Fruit fly (Drosophila melanogaster) whole organism, embryonic: ENCODE results near the gene CG15282.

ENCODE experiments used
- Abd-B ChIP-seq: fragments of 200-800 bp; sonication (Bioruptor generic); optimal IDR thresholded peaks from 2 replicates; lab custom pipeline; 2018; ENCODE audit warnings: missing biosample characterization, mild to moderate bottlenecking, missing genetic modification characterization, moderate library complexity
- B-H1 ChIP-seq: fragments of 200-800 bp; sonication (Bioruptor generic); IDR thresholded peaks from 3 replicates; pipeline ENCODE4 v1.3.6; 2022; ENCODE audit warnings: missing biosample characterization, missing genetic modification characterization
- Blimp-1 ChIP-seq: fragments of 200-800 bp; sonication (Bioruptor generic); optimal IDR thresholded peaks from 3 replicates; lab custom pipeline; 2018; ENCODE audit warnings: missing biosample characterization, missing genetic modification characterization, mild to moderate bottlenecking, moderate library complexity, missing genetic modification reagents
- Bteb2 ChIP-seq: fragments of 200-800 bp; sonication (Bioruptor generic); optimal IDR thresholded peaks from 2 replicates; lab custom pipeline; 2016; ENCODE audit warnings: missing biosample characterization, missing genetic modification characterization
- C15 ChIP-seq: fragments of 200-800 bp; sonication (Bioruptor generic); IDR thresholded peaks from 3 replicates; pipeline ENCODE4 v1.3.6; 2022; ENCODE audit warnings: missing biosample characterization, missing genetic modification characterization
- CG1024 ChIP-seq: fragments of 200-800 bp; sonication (Bioruptor generic); IDR thresholded peaks from 2 replicates; pipeline ENCODE4 v1.3.6; 2022; ENCODE audit warnings: missing biosample characterization, missing genetic modification characterization
- CG10267 ChIP-seq: fragments of 200-800 bp; sonication (Bioruptor generic); optimal IDR thresholded peaks from 2 replicates; lab custom pipeline; 2018; ENCODE audit warnings: missing biosample characterization, mild to moderate bottlenecking, missing genetic modification characterization, moderate library complexity
- CG11398 ChIP-seq: fragments of 200-800 bp; sonication (Bioruptor generic); optimal IDR thresholded peaks from 2 replicates; lab custom pipeline; 2016; ENCODE audit warnings: missing biosample characterization, missing genetic modification characterization
- CG12219 ChIP-seq: fragments of 200-800 bp; sonication (Bioruptor generic); optimal IDR thresholded peaks from 3 replicates; lab custom pipeline; 2018; ENCODE audit warnings: missing biosample characterization, mild to moderate bottlenecking, missing genetic modification characterization
- CG15514 ChIP-seq: fragments of 200-800 bp; sonication (Bioruptor generic); optimal IDR thresholded peaks from 3 replicates; lab custom pipeline; 2017; ENCODE audit warnings: missing biosample characterization, missing genetic modification characterization, mild to moderate bottlenecking, moderate library complexity, missing genetic modification reagents
- CG17829 ChIP-seq: fragments of 200-800 bp; optimal IDR thresholded peaks from 2 replicates; lab custom pipeline; 2019; ENCODE audit warnings: missing biosample characterization, mild to moderate bottlenecking, missing genetic modification characterization, moderate library complexity
- CG18476 ChIP-seq: fragments of 200-800 bp; sonication (Bioruptor generic); optimal IDR thresholded peaks from 2 replicates; lab custom pipeline; 2016; ENCODE audit warnings: missing biosample characterization, mild to moderate bottlenecking, missing genetic modification characterization
- CG2199 ChIP-seq: fragments of 200-800 bp; sonication (Bioruptor generic); IDR thresholded peaks from 3 replicates; pipeline ENCODE4 v1.3.6; 2022; ENCODE audit warnings: missing biosample characterization, missing genetic modification characterization
- CG30431 ChIP-seq: fragments of 200-800 bp; sonication (Bioruptor generic); optimal IDR thresholded peaks from 2 replicates; lab custom pipeline; 2017; ENCODE audit warnings: missing biosample characterization, missing genetic modification characterization
- CG31365 ChIP-seq: fragments of 200-800 bp; sonication (Bioruptor generic); optimal IDR thresholded peaks from 2 replicates; lab custom pipeline; 2018; ENCODE audit warnings: missing biosample characterization, mild to moderate bottlenecking, missing genetic modification characterization
- CG31441 ChIP-seq: fragments of 200-800 bp; sonication (Bioruptor generic); IDR thresholded peaks from 2 replicates; pipeline ENCODE4 v1.3.6; 2022; ENCODE audit warnings: missing biosample characterization, missing genetic modification characterization
- CG32767 ChIP-seq: fragments of 200-800 bp; sonication (Bioruptor generic); IDR thresholded peaks from 2 replicates; pipeline ENCODE4 v1.3.6; 2022; ENCODE audit warnings: missing biosample characterization, missing genetic modification characterization
- CG3281 ChIP-seq: fragments of 200-800 bp; sonication (Bioruptor generic); optimal IDR thresholded peaks from 3 replicates; lab custom pipeline; 2017; ENCODE audit warnings: missing biosample characterization, mild to moderate bottlenecking, missing genetic modification characterization
- CG33557 ChIP-seq: fragments of 200-800 bp; sonication (Bioruptor generic); optimal IDR thresholded peaks from 2 replicates; lab custom pipeline; 2019; ENCODE audit warnings: missing biosample characterization, mild to moderate bottlenecking, missing genetic modification characterization, moderate library complexity
- CG4820 ChIP-seq: fragments of 200-800 bp; sonication (Bioruptor generic); optimal IDR thresholded peaks from 3 replicates; lab custom pipeline; 2016; ENCODE audit warnings: missing biosample characterization, missing genetic modification characterization
- CG4854 ChIP-seq: fragments of 200-800 bp; sonication (Bioruptor generic); optimal IDR thresholded peaks from 2 replicates; lab custom pipeline; 2016; ENCODE audit warnings: missing biosample characterization, missing genetic modification characterization, inconsistent platforms
- CG7987 ChIP-seq: fragments of 200-800 bp; sonication (Bioruptor generic); optimal IDR thresholded peaks from 2 replicates; lab custom pipeline; 2018; ENCODE audit warnings: missing biosample characterization, mild to moderate bottlenecking, missing genetic modification characterization, moderate library complexity
- CG8281 ChIP-seq: fragments of 200-800 bp; sonication (Bioruptor generic); optimal IDR thresholded peaks from 2 replicates; lab custom pipeline; 2018; ENCODE audit warnings: missing biosample characterization, mild to moderate bottlenecking, missing genetic modification characterization, moderate library complexity
- CG8290 ChIP-seq, 3 experiments: fragments of 200-800 bp; sonication (Bioruptor generic); optimal IDR thresholded peaks; 2 replicates each; lab custom pipeline; 2016 to 2019; ENCODE audit warnings: missing biosample characterization in 3 of 3, missing genetic modification characterization in 3 of 3, mild to moderate bottlenecking in 2 of 3, moderate library complexity in 1 of 3
- CG9437 ChIP-seq: fragments of 200-800 bp; sonication (Bioruptor generic); optimal IDR thresholded peaks from 2 replicates; lab custom pipeline; 2018; ENCODE audit warnings: missing biosample characterization, mild to moderate bottlenecking, missing genetic modification characterization
- CG9797 ChIP-seq: fragments of 200-800 bp; sonication (Bioruptor generic); optimal IDR thresholded peaks from 3 replicates; lab custom pipeline; 2018; ENCODE audit warnings: missing biosample characterization, mild to moderate bottlenecking, missing genetic modification characterization
- CG9876 ChIP-seq: fragments of 200-800 bp; sonication (Bioruptor generic); optimal IDR thresholded peaks from 2 replicates; lab custom pipeline; 2016; ENCODE audit warnings: missing biosample characterization, missing genetic modification characterization
- Fer3 ChIP-seq: fragments of 200-800 bp; sonication (Bioruptor generic); optimal IDR thresholded peaks from 2 replicates; lab custom pipeline; 2018; ENCODE audit warnings: missing biosample characterization, mild to moderate bottlenecking, missing genetic modification characterization, moderate library complexity
- GATAe ChIP-seq: fragments of 200-800 bp; sonication (Bioruptor generic); conservative IDR thresholded peaks from 2 replicates; pipeline ENCODE4 v1.3.6; 2022; ENCODE audit warnings: missing biosample characterization, missing genetic modification characterization
- HHEX ChIP-seq: fragments of 200-800 bp; sonication (Bioruptor generic); optimal IDR thresholded peaks from 3 replicates; lab custom pipeline; 2017; ENCODE audit warnings: missing biosample characterization, mild to moderate bottlenecking, missing genetic modification characterization, missing genetic modification reagents
- Poxn ChIP-seq: fragments of 200-800 bp; sonication (Bioruptor generic); IDR thresholded peaks from 2 replicates; pipeline ENCODE4 v1.3.6; 2022; ENCODE audit warnings: missing biosample characterization, missing genetic modification characterization
- Six4 ChIP-seq: fragments of 200-800 bp; sonication (Bioruptor generic); optimal IDR thresholded peaks from 2 replicates; lab custom pipeline; 2016; ENCODE audit warnings: missing biosample characterization, missing genetic modification characterization
- Stat92E ChIP-seq, 3 experiments: fragments of >200 bp in 2 of 3; fragments of 200-800 bp in 1 of 3; sonication (Bioruptor generic) in 1 of 3; optimal IDR thresholded peaks; 2 replicates each; lab custom pipeline; 2017 to 2019; ENCODE audit warnings: missing biosample characterization in 3 of 3, missing genetic modification characterization in 3 of 3, mild to moderate bottlenecking in 1 of 3, moderate library complexity in 1 of 3
- Xrp1 ChIP-seq: fragments of 200-800 bp; sonication (Bioruptor generic); IDR thresholded peaks from 2 replicates; pipeline ENCODE4 v1.3.6; 2022; ENCODE audit warnings: missing biosample characterization, missing genetic modification characterization
- abd-A ChIP-seq: fragments of 200-800 bp; sonication (Bioruptor generic); optimal IDR thresholded peaks from 3 replicates; lab custom pipeline; 2019; ENCODE audit warnings: missing biosample characterization, mild to moderate bottlenecking, missing genetic modification characterization, moderate library complexity
- al ChIP-seq: fragments of 200-800 bp; sonication (Bioruptor generic); IDR thresholded peaks from 2 replicates; pipeline ENCODE4 v1.3.6; 2022; ENCODE audit warnings: missing biosample characterization, missing genetic modification characterization
- ap ChIP-seq: fragments of 200-800 bp; sonication (Bioruptor generic); IDR thresholded peaks from 2 replicates; pipeline ENCODE4 v1.3.6; 2022; ENCODE audit warnings: missing biosample characterization, missing genetic modification characterization
- cas ChIP-seq: fragments of 200-800 bp; sonication (Bioruptor generic); IDR thresholded peaks from 2 replicates; pipeline ENCODE4 v1.3.6; 2022; ENCODE audit warnings: missing biosample characterization, missing genetic modification characterization
- disco-r ChIP-seq: fragments of 200-800 bp; sonication (Bioruptor generic); optimal IDR thresholded peaks from 2 replicates; lab custom pipeline; 2016; ENCODE audit warnings: missing biosample characterization, missing genetic modification characterization
- dmrt11E ChIP-seq: fragments of 200-800 bp; sonication (Bioruptor generic); optimal IDR thresholded peaks from 3 replicates; lab custom pipeline; 2018; ENCODE audit warnings: missing biosample characterization, mild to moderate bottlenecking, missing genetic modification characterization, moderate library complexity
- dpn ChIP-seq, 2 experiments: fragments of 200-800 bp; sonication (Bioruptor generic); optimal IDR thresholded peaks; 3 replicates each; lab custom pipeline; 2016; ENCODE audit warnings: missing biosample characterization in 2 of 2, missing genetic modification characterization in 2 of 2
- eyg ChIP-seq: fragments of 200-800 bp; sonication (Bioruptor generic); optimal IDR thresholded peaks from 3 replicates; lab custom pipeline; 2016; ENCODE audit warnings: missing biosample characterization, missing genetic modification characterization
- ham ChIP-seq: fragments of 200-800 bp; sonication (Bioruptor generic); IDR thresholded peaks from 2 replicates; pipeline ENCODE4 v1.3.6; 2022; ENCODE audit warnings: missing biosample characterization, missing genetic modification characterization
- jigr1 ChIP-seq: fragments of 200-800 bp; sonication (Bioruptor generic); IDR thresholded peaks from 3 replicates; pipeline ENCODE4 v1.3.6; 2022; ENCODE audit warnings: missing biosample characterization, missing genetic modification characterization
- kay ChIP-seq: fragments of 200-800 bp; sonication (Bioruptor generic); optimal IDR thresholded peaks from 2 replicates; lab custom pipeline; 2016; ENCODE audit warnings: missing biosample characterization, missing genetic modification characterization
- lola ChIP-seq, 3 experiments: fragments of >200 bp in 2 of 3; fragments of 200-800 bp in 1 of 3; sonication (Bioruptor generic) in 1 of 3; optimal IDR thresholded peaks; 2 replicates each; lab custom pipeline; 2017 to 2019; ENCODE audit warnings: missing biosample characterization in 3 of 3, missing genetic modification characterization in 3 of 3, mild to moderate bottlenecking in 1 of 3, moderate library complexity in 1 of 3
- prd ChIP-seq, 3 experiments: fragments of >200 bp in 2 of 3; fragments of 200-800 bp in 1 of 3; sonication (Bioruptor generic) in 1 of 3; optimal IDR thresholded peaks in 2 of 3; IDR thresholded peaks in 1 of 3; 2 replicates in 2 of 3; 3 replicates in 1 of 3; pipeline versions ENCODE4 v1.3.6 to Lab custom; 2017 to 2022; ENCODE audit warnings: missing biosample characterization in 1 of 3, missing genetic modification characterization in 1 of 3
- sug ChIP-seq: fragments of 200-800 bp; optimal IDR thresholded peaks from 2 replicates; lab custom pipeline; 2019; ENCODE audit warnings: missing biosample characterization, mild to moderate bottlenecking, missing genetic modification characterization, moderate library complexity
- wdn ChIP-seq: fragments of 200-800 bp; sonication (Bioruptor generic); IDR thresholded peaks from 2 replicates; pipeline ENCODE4 v1.3.6; 2022; ENCODE audit warnings: missing biosample characterization, missing genetic modification characterization
- zfh2 ChIP-seq: fragments of 200-800 bp; sonication (Bioruptor generic); optimal IDR thresholded peaks from 2 replicates; lab custom pipeline; 2016; ENCODE audit warnings: missing biosample characterization, missing genetic modification characterization

CG15282 gene

DNA sequence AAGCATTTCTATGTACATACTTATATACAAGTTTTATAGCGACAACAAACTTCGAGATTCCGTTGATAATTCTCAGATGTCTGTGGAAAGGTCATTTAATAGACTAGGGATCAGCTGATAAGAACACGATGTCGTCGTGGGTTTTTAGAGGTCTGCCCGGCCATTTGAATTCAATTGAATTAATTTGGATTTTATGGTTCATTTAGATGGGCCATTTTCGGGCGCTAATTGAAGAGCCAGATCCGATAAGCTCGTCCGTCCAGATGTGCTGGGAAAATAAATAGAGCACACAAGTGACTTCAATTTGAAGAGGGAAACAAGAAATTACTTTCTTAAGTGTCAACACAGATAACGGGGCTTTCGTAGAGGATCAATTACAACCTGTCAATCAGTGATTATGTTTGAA lies 38.7 kb upstream of the CG15282 start (continued):
- TF ChIP-seq CG31365 (no peak), GATAe (GFP tag; lab: Robert Waterston, UW) (no peak), CG8281 (tag; lab: Kevin White, UChicago) (peak; percentile 8), CG9437 (GFP tag; lab: Kevin White, UChicago) (no peak), al (GFP tag; lab: Robert Waterston, UW) (no peak), zfh2 (GFP tag; lab: Kevin White, UChicago) (no peak), CG9876 (GFP tag; lab: Kevin White, UChicago) (no peak), B-H1 (GFP tag; lab: Robert Waterston, UW) (no peak), CG11398 (GFP tag; lab: Kevin White, UChicago) (no peak), abd-A (tag; lab: Kevin White, UChicago) (peak; percentile 81), wdn (GFP tag; lab: Robert Waterston, UW) (no peak), CG2199 (peak; percentile 67; the same call in 1 of the 3 replicates), CG30431 (GFP tag; lab: Kevin White, UChicago) (no peak), lola (GFP tag; optimal IDR thresholded peaks at IDR 0.05; lab: Kevin White, UChicago) (no peak), Fer3 (tag; lab: Kevin White, UChicago) (no peak), kay (GFP tag; lab: Kevin White, UChicago) (no peak), prd (optimal IDR thresholded peaks at IDR 0.05; lab: Kevin White, UChicago) (no peak), prd (GFP tag; IDR thresholded peaks at IDR 0.05; lab: Robert Waterston, UW) (no peak), C15 (no peak), CG1024 (GFP tag; lab: Robert Waterston, UW) (no peak), CG33557 (peak; percentile 35), CG18476 (GFP tag; lab: Kevin White, UChicago) (no peak), dpn (GFP tag; optimal IDR thresholded peaks at IDR 0.05; lab: Kevin White, UChicago) (no peak), HHEX (GFP tag; lab: Kevin White, UChicago) (no peak), CG32767 (GFP tag; lab: Robert Waterston, UW) (no peak), Abd-B (GFP tag; lab: Kevin White, UChicago) (peak; percentile 18), dmrt11E (tag; lab: Kevin White, UChicago) (peak; percentile 11), Poxn (GFP tag; lab: Robert Waterston, UW) (no peak), CG4854 (GFP tag; lab: Kevin White, UChicago) (no peak), CG31441 (GFP tag; lab: Robert Waterston, UW) (no peak), CG8290 (GFP tag; optimal IDR thresholded peaks at IDR 0.05; lab: Kevin White, UChicago) (no peak), CG8290 (tag; optimal IDR thresholded peaks at IDR 0.05; lab: Kevin White, UChicago) (no peak), CG3281 (no peak), ham (GFP tag; lab: Robert Waterston, UW) (no peak), Bteb2 (GFP tag; lab: Kevin White, UChicago) (no peak), disco-r (no peak), Blimp-1 (GFP tag; lab: Kevin White, UChicago) (peak; percentile 3), CG4820 (GFP tag; lab: Kevin White, UChicago) (no peak)
- TF ChIP-seq, all 482 proteins: peak for 29

DNA sequence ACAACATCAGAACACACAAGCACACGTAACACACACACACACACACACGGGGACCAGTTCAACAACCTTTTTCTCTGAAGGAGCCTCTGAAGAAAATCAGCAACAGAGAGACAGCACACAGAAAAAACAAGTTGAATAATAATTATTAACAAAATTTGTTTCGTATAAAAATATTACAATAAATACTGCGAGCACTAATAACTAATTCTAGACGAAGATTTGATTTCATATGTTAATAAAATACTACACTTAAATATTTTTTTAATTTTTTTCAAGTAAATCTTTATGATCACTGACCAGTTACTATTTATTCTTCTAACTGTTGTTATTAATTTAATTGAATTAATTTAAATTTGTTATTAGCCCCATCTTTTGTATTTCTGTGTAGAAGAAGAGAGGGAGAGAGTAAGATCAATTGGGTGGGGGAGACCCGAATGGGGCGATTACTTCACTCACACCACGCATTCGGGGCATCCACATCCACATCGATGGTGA lies 37.6 kb upstream of the CG15282 start:
- TF ChIP-seq sug (tag; lab: Kevin White, UChicago) = peak; percentile 29
- no peak for TF ChIP-seq eyg
- peak; percentile 92 for TF ChIP-seq CG10267 (tag; lab: Kevin White, UChicago)
- no peak for TF ChIP-seq CG9797 (GFP tag; lab: Kevin White, UChicago)
- peak; percentile 89 for TF ChIP-seq Xrp1 (GFP tag; lab: Robert Waterston, UW)
- no peak for TF ChIP-seq cas (GFP tag; lab: Robert Waterston, UW)
- TF ChIP-seq CG7987 (GFP tag; lab: Kevin White, UChicago) = no peak
- TF ChIP-seq CG15514 = no peak
- TF ChIP-seq Six4 (GFP tag; lab: Kevin White, UChicago) = peak; percentile 76
- TF ChIP-seq Stat92E (GFP tag; optimal IDR thresholded peaks at IDR 0.05; lab: Kevin White, UChicago) = peak in 1 of 3 experiments; percentile 97
- TF ChIP-seq CG17829 (tag; lab: Kevin White, UChicago) = peak; percentile 97
- peak; percentile 67; the same call in 1 of the 2 replicates for TF ChIP-seq CG32767 (GFP tag; lab: Robert Waterston, UW)
- TF ChIP-seq ap (GFP tag; lab: Robert Waterston, UW) = no peak
- peak; percentile 6 for TF ChIP-seq CG12219 (GFP tag; lab: Kevin White, UChicago)
- TF ChIP-seq jigr1 (GFP tag; lab: Robert Waterston, UW) = no peak
